Fruit fly (Drosophila melanogaster) whole organism, wandering third instar larva: ENCODE measurements around the gene Rsf1.

Source experiments
- Abd-B ChIP-seq: fragments of >200 bp; optimal IDR thresholded peaks from 2 replicates; lab custom pipeline; 2017; ENCODE audit warnings: missing biosample characterization, missing genetic modification characterization
- CG32264 ChIP-seq: fragments of 200-800 bp; sonication (Bioruptor generic); optimal IDR thresholded peaks from 2 replicates; lab custom pipeline; 2016; ENCODE audit warnings: missing biosample characterization, missing genetic modification characterization
- CG9705 ChIP-seq: fragments of 200-800 bp; sonication (Bioruptor generic); optimal IDR thresholded peaks from 2 replicates; lab custom pipeline; 2018; ENCODE audit warnings: missing biosample characterization, mild to moderate bottlenecking, missing genetic modification characterization
- CrebA ChIP-seq: fragments of 200-800 bp; sonication (Bioruptor generic); optimal IDR thresholded peaks from 2 replicates; lab custom pipeline; 2016; ENCODE audit warnings: missing biosample characterization, mild to moderate bottlenecking, missing genetic modification characterization, borderline replicate concordance
- Dif ChIP-seq: fragments of 200-275, 200-300 bp; sonication (Bioruptor generic); optimal IDR thresholded peaks from 2 replicates; lab custom pipeline; 2018; ENCODE audit warnings: missing biosample characterization, missing genetic modification characterization; ENCODE audit not compliant: partially characterized antibody
- GATAd ChIP-seq: sonication (Bioruptor generic); optimal IDR thresholded peaks from 2 replicates; lab custom pipeline; 2016; ENCODE audit warnings: missing biosample characterization, missing genetic modification characterization
- HLH106 ChIP-seq: fragments of 200-800 bp; optimal IDR thresholded peaks from 3 replicates; lab custom pipeline; 2019; ENCODE audit warnings: missing biosample characterization, mild to moderate bottlenecking, missing genetic modification characterization, moderate library complexity
- Hnf4 ChIP-seq: fragments of 200-800 bp; sonication (Bioruptor generic); optimal IDR thresholded peaks from 2 replicates; lab custom pipeline; 2016; ENCODE audit warnings: missing biosample characterization, mild to moderate bottlenecking, missing genetic modification characterization
- Hr78 ChIP-seq: fragments of >200 bp; optimal IDR thresholded peaks from 2 replicates; lab custom pipeline; 2017; ENCODE audit warnings: missing biosample characterization, missing genetic modification characterization
- Hr83 ChIP-seq: fragments of 200-300 bp; sonication (Bioruptor generic); optimal IDR thresholded peaks from 2 replicates; lab custom pipeline; 2016; ENCODE audit warnings: missing biosample characterization, mild to moderate bottlenecking, missing genetic modification characterization, moderate library complexity; ENCODE audit not compliant: poor library complexity, severe bottlenecking
- Jra ChIP-seq: sonication (Bioruptor generic); optimal IDR thresholded peaks from 2 replicates; lab custom pipeline; 2016; ENCODE audit warnings: missing biosample characterization, missing genetic modification characterization
- Mio ChIP-seq: sonication (Bioruptor generic); optimal IDR thresholded peaks from 2 replicates; lab custom pipeline; 2016; ENCODE audit warnings: missing biosample characterization, missing genetic modification characterization
- Myc ChIP-seq: fragments of >200 bp; optimal IDR thresholded peaks from 2 replicates; lab custom pipeline; 2017
- OdsH ChIP-seq: fragments of 200-800 bp; sonication (Bioruptor generic); optimal IDR thresholded peaks from 2 replicates; lab custom pipeline; 2016; ENCODE audit warnings: missing biosample characterization, mild to moderate bottlenecking, missing genetic modification characterization
- Rel ChIP-seq, 2 experiments: fragments of 200-800 bp; sonication (Bioruptor generic) in 1 of 2; optimal IDR thresholded peaks; 2 replicates in 1 of 2; 3 replicates in 1 of 2; lab custom pipeline; 2016 to 2019; ENCODE audit warnings: mild to moderate bottlenecking in 2 of 2, missing biosample characterization in 2 of 2, missing genetic modification characterization in 2 of 2, moderate library complexity in 1 of 2
- Sp1 ChIP-seq: fragments of 200-800 bp; sonication (Bioruptor generic); optimal IDR thresholded peaks from 3 replicates; lab custom pipeline; 2019; ENCODE audit warnings: missing biosample characterization, mild to moderate bottlenecking, missing genetic modification characterization, moderate library complexity
- br ChIP-seq: fragments of 200-800 bp; sonication (Bioruptor generic); optimal IDR thresholded peaks from 2 replicates; lab custom pipeline; 2016; ENCODE audit warnings: missing biosample characterization, missing genetic modification characterization
- brk ChIP-seq: fragments of 200-800 bp; sonication (Bioruptor generic); optimal IDR thresholded peaks from 2 replicates; lab custom pipeline; 2016; ENCODE audit warnings: missing biosample characterization, mild to moderate bottlenecking, missing genetic modification characterization
- dl ChIP-seq, 2 experiments: fragments of 175-275, 200-275 bp in 1 of 2; fragments of 200-275 bp in 1 of 2; sonication (Bioruptor generic); optimal IDR thresholded peaks; lab custom pipeline; 2018; ENCODE audit warnings: mild to moderate bottlenecking in 2 of 2, missing biosample characterization in 2 of 2, missing genetic modification characterization in 2 of 2, moderate library complexity in 2 of 2; ENCODE audit not compliant: partially characterized antibody in 2 of 2, insufficient read depth in 1 of 2
- dmrt93B ChIP-seq: fragments of 200-800 bp; sonication (Bioruptor generic); optimal IDR thresholded peaks from 2 replicates; lab custom pipeline; 2018; ENCODE audit warnings: missing biosample characterization, mild to moderate bottlenecking, missing genetic modification characterization
- dsf ChIP-seq: sonication (Bioruptor generic); optimal IDR thresholded peaks from 2 replicates; lab custom pipeline; 2016; ENCODE audit warnings: missing biosample characterization, missing genetic modification characterization, borderline replicate concordance
- ey ChIP-seq: fragments of 200-800 bp; sonication (Bioruptor generic); optimal IDR thresholded peaks from 2 replicates; lab custom pipeline; 2016; ENCODE audit warnings: missing biosample characterization, missing genetic modification characterization
- foxo ChIP-seq, 2 experiments: fragments of 200-800 bp; sonication (Bioruptor generic); optimal IDR thresholded peaks; 2 replicates in 1 of 2; 3 replicates in 1 of 2; lab custom pipeline; 2016 to 2017; ENCODE audit warnings: missing biosample characterization in 2 of 2, missing genetic modification characterization in 2 of 2
- fru ChIP-seq: fragments of 200-800 bp; sonication (Bioruptor generic); optimal IDR thresholded peaks from 3 replicates; lab custom pipeline; 2016; ENCODE audit warnings: missing biosample characterization, mild to moderate bottlenecking, missing genetic modification characterization
- jim ChIP-seq: fragments of 175-275, 200-325 bp; sonication (Bioruptor generic); optimal IDR thresholded peaks from 2 replicates; lab custom pipeline; 2016; ENCODE audit warnings: missing biosample characterization, mild to moderate bottlenecking, missing genetic modification characterization
- lola ChIP-seq: fragments of >200 bp; optimal IDR thresholded peaks from 2 replicates; lab custom pipeline; 2017; ENCODE audit warnings: missing biosample characterization, missing genetic modification characterization
- psq ChIP-seq: fragments of 200-800 bp; sonication (Bioruptor generic); optimal IDR thresholded peaks from 3 replicates; lab custom pipeline; 2017; ENCODE audit warnings: missing biosample characterization, mild to moderate bottlenecking, missing genetic modification characterization, moderate library complexity
- rgr ChIP-seq: fragments of 200-800 bp; sonication (Bioruptor generic); optimal IDR thresholded peaks from 3 replicates; lab custom pipeline; 2016; ENCODE audit warnings: missing biosample characterization, mild to moderate bottlenecking, missing genetic modification characterization
- sage ChIP-seq: fragments of 200-800 bp; sonication (Bioruptor generic); optimal IDR thresholded peaks from 2 replicates; lab custom pipeline; 2016; ENCODE audit warnings: missing biosample characterization, mild to moderate bottlenecking, missing genetic modification characterization
- sv ChIP-seq: fragments of 200-800 bp; sonication (Bioruptor generic); optimal IDR thresholded peaks from 3 replicates; lab custom pipeline; 2016; ENCODE audit warnings: missing biosample characterization, missing genetic modification characterization
- tai ChIP-seq: sonication (Bioruptor generic); optimal IDR thresholded peaks from 2 replicates; lab custom pipeline; 2016; ENCODE audit warnings: missing biosample characterization, missing genetic modification characterization
- woc ChIP-seq: sonication (Bioruptor generic); optimal IDR thresholded peaks from 2 replicates; lab custom pipeline; 2016; ENCODE audit warnings: missing biosample characterization, mild to moderate bottlenecking, missing genetic modification characterization

The Rsf1 gene

DNA sequence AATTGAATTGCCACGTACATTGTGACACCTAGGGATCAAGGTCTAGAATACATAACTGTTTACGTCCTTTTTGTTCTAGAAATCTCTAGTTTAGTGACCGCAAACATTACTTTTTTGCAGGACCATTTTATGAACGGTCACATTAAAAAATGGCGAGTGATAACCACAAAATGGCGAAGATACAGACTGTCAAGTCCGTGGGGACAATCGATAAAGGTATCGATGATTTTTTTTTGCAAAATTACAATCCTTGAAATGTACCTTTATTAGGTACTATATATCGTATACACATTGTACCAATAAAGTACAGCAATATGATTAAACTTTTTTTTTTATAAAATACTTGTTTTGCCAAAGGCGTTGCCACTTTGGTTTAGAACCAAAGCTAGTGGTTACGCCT is 32.9 kb downstream of the Rsf1 start:
- no peak for TF ChIP-seq psq (GFP tag; lab: Kevin White, UChicago)
- no peak for TF ChIP-seq woc
- TF ChIP-seq GATAd (GFP tag; lab: Kevin White, UChicago): no peak

DNA sequence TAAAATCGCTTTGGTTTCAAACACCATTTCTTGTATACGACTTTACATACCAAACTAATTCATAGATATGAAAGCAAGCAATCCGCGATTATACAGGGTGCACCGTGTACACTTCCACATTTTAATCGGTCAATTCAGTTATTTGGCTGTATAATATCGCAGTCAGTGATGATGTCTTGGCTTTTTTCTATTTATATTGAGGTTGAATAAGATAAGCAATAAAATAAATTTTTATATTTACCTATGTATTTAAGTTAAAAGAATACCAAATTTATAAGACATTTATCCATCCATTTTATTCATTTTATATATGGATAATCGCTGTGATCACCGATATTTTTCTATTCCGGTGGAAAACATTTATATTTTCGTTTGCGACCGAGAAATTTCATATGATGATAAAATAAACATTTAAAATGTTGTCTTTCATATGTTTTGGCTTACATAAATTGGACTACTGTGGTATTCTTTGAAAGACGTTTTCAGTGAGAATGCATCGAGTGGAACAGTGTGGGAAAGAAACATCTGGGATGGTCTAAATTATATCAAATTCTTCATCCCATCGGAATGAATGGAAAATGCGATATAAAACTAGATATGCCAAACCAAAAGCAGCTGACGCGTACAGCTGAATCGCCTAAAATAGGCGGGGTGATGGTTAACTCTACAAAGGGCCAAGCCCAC is 36.5 kb downstream of the Rsf1 start, which contains the start of gene CG5708:
TSS of gene CG5708 (minus strand) at position 85 of the 684 bp plus-strand sequence.
- TF ChIP-seq sv (GFP tag; lab: Kevin White, UChicago): no peak
- TF ChIP-seq Myc (lab: Kevin White, UChicago): peak; percentile 82
- TF ChIP-seq Sp1: peak; percentile 11
- no peak for TF ChIP-seq Hr78 (GFP tag; lab: Kevin White, UChicago)
- no peak for TF ChIP-seq Rel (GFP tag; optimal IDR thresholded peaks at IDR 0.05; lab: Kevin White, UChicago)
- peak; percentile 41 for TF ChIP-seq Rel (tag; optimal IDR thresholded peaks at IDR 0.05; lab: Kevin White, UChicago)
- TF ChIP-seq sage: peak; percentile 26
- TF ChIP-seq rgr (GFP tag; lab: Kevin White, UChicago): peak; percentile 15
- peak; percentile 80 for TF ChIP-seq woc
- TF ChIP-seq Hnf4 (GFP tag; lab: Kevin White, UChicago): peak; percentile 22

DNA sequence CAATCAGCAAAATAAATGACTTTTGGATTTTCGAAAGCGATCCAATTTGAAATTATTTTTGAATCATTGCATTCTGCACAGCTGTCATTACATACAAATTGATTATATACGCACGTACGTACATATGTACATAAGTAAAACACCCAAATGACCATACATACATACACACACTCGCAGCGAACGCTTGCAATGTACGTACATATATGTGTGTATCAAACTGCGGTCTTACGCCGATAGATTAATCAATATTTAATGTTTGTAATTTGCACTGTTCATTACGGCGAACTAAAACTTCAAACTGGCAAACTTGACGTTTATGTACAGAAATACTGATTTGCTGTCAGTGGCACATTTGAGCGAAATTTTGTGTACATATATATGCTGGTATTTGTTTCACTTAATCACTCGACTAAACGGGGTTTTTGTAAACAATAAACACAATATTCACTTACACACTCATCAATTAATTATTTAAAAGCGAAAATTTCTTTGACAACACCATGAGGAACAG is 37.1 kb downstream of the Rsf1 start:
- TF ChIP-seq br (GFP tag; lab: Kevin White, UChicago) (no peak), Rel (GFP tag; optimal IDR thresholded peaks at IDR 0.05; lab: Kevin White, UChicago) (peak; percentile 9), Rel (tag; optimal IDR thresholded peaks at IDR 0.05; lab: Kevin White, UChicago) (no peak), Sp1 (no peak)

DNA sequence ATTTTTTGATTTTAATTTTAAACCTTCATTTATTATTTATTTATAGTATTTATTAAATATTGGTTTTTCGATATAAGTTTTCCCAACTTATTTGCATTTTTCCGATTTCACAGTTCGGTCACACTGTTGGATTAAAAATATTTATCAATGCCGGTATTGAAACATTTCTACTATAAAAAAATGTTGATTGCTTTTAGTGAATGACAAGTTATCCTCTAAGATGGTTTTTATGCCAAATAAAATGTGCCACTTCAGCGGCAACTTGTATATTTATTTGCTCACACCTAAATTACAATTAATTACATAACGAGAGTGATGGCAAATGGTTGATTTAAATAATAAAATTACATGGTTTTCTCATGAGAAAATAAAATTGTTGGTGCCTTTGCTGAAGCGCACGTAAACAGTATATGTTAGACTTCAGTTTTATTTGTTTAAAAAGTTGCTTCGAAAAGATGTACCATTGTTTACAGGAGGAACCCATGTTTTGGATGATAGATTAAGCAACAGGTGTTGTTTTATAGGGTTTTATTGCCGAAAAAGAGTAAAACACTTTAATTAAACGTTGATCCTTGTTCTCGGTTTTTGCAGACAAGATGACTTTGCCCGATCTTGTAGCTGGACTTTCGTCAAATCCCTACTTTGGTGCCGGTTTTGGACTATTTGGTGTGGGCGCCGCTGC is 40.7 kb downstream of the Rsf1 start, which contains the start of gene Bcs1:
TSS of gene Bcs1 (plus strand) at position 108 of the 682 bp plus-strand sequence.
- TF ChIP-seq tai (GFP tag; lab: Kevin White, UChicago) (peak; percentile 58), brk (GFP tag; lab: Kevin White, UChicago) (peak; percentile 60), woc (no peak), Rel (GFP tag; optimal IDR thresholded peaks at IDR 0.05; lab: Kevin White, UChicago) (no peak), Rel (tag; optimal IDR thresholded peaks at IDR 0.05; lab: Kevin White, UChicago) (peak; percentile 7), br (GFP tag; lab: Kevin White, UChicago) (no peak)

DNA sequence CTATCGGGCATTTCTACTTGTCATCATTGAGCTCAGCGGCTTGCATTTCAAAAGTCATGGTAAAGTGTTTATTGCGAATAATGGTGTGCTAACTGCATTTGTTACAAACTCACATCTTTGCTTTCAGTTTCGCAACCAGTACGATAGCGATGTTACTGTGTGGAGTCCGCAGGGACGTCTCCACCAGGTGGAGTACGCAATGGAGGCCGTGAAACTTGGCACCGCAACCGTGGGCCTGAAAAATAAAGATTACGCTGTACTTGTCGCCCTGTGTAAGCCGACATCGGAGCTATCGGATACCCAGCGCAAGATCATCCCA is 42.0 kb downstream of the Rsf1 start:
- TF ChIP-seq sv (GFP tag; lab: Kevin White, UChicago) (no peak), br (GFP tag; lab: Kevin White, UChicago) (no peak), CG9705 (no peak), lola (GFP tag; lab: Kevin White, UChicago) (no peak), Jra (GFP tag; lab: Kevin White, UChicago) (no peak), GATAd (GFP tag; lab: Kevin White, UChicago) (no peak), sage (no peak), Abd-B (no peak), brk (GFP tag; lab: Kevin White, UChicago) (no peak), Hr78 (GFP tag; lab: Kevin White, UChicago) (no peak), HLH106 (no peak)

DNA sequence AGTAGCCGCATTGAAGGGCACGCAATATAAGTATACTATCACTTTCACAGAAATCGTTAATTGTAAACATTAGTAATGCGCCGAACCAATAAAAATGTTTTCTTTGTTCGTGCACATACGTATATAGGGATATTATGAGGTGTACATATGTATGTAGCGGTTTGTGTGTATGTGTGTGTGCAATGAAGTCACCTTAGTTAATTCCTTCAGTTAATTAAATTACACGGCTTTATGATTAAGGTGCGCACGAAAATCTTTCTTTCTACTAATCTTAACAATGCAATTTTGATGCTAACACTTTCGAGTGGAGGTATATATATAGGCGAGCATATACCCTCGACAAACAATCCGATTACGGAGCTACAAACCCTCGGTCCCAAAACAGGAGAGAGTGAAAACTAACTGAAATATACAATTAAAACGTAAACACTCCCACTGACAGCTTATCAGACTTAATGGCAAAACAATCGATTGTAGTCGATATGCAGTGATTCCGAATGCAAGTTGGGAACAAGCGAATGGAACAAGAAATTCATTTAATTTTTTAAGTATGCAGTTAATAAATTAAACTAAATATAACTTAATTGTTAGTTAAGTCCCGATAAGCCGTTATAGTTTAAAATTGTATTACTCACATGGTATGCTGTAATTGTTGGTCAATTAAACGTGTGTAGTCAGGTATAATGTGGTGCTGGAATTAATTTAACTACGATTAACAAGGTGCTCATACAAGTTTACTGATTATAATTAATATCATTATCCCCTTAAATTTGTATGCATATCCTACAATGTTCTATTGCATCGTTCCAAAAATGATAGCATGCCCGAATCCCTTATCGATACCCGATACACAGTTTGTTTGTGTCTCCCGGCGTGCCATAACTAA is 42.6 kb downstream of the Rsf1 start, which contains the start of the genes Npc1a and Prosalpha6:
TSS of gene Npc1a (minus strand) at position 716 of the 886 bp plus-strand sequence.
TSS of gene Prosalpha6 (plus strand) at position 851 of the 886 bp plus-strand sequence.
- TF ChIP-seq dl (GFP tag; optimal IDR thresholded peaks at IDR 0.05; lab: Kevin White, UChicago; ENCODE audit: insufficient read depth in 1 of 2, partially characterized antibody in 2 of 2): no peak
- TF ChIP-seq CG32264 (GFP tag; lab: Kevin White, UChicago): no peak
- TF ChIP-seq Hr78 (GFP tag; lab: Kevin White, UChicago): no peak
- TF ChIP-seq GATAd (GFP tag; lab: Kevin White, UChicago): no peak
- peak; percentile 57 for TF ChIP-seq tai (GFP tag; lab: Kevin White, UChicago)
- peak; percentile 14 for TF ChIP-seq Myc (lab: Kevin White, UChicago)
- no peak for TF ChIP-seq fru
- TF ChIP-seq Jra (GFP tag; lab: Kevin White, UChicago): no peak
- no peak for TF ChIP-seq dmrt93B (GFP tag; lab: Kevin White, UChicago)
- TF ChIP-seq foxo (GFP tag; optimal IDR thresholded peaks at IDR 0.05; lab: Kevin White, UChicago): no peak
- TF ChIP-seq woc: peak; percentile 88
- peak; percentile 58 for TF ChIP-seq Dif (GFP tag; lab: Kevin White, UChicago)
- no peak for TF ChIP-seq OdsH (GFP tag; lab: Kevin White, UChicago)
- TF ChIP-seq brk (GFP tag; lab: Kevin White, UChicago): no peak
- TF ChIP-seq Abd-B: no peak
- TF ChIP-seq CrebA (GFP tag; lab: Kevin White, UChicago): no peak
- TF ChIP-seq Mio (GFP tag; lab: Kevin White, UChicago): no peak
- TF ChIP-seq jim: no peak
- TF ChIP-seq Hnf4 (GFP tag; lab: Kevin White, UChicago): peak; percentile 19
- TF ChIP-seq rgr (GFP tag; lab: Kevin White, UChicago): no peak
- peak; percentile 44 for TF ChIP-seq sv (GFP tag; lab: Kevin White, UChicago)
- TF ChIP-seq dsf (GFP tag; lab: Kevin White, UChicago): no peak
- TF ChIP-seq ey (GFP tag; lab: Kevin White, UChicago): peak; percentile 19
- peak; percentile 36 for TF ChIP-seq Hr83 (GFP tag; lab: Kevin White, UChicago)
